Fruit fly (Drosophila melanogaster): Measurements from ENCODE around the gene CG13031.

Gene CG13031

DNA sequence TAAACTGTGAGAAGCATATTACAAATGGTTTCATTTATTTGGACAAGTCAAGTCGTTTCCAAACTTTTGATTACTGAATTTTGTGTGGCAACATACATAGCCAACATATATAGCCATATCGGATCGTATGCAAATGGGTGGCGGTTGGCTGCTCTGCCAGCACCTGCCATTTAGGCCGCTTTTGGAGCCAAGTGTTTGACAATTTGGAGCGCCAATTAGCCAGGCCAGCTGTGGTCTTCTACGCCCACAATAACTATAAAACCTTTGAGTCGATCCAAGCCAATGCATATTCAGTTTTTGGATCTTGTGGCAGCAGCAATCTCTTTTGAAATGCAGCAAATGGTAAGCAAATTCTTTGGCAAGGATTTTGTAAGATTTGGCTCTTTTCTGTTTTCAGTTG, at the start of gene CG13031:
TSS of gene CG13031 (plus strand) at position 301 of the 400 bp plus-strand sequence.
- TF ChIP-seq usp (GFP tag; optimal IDR thresholded peaks at IDR 0.05): no peak
- no peak for TF ChIP-seq pan (optimal IDR thresholded peaks at IDR 0.05)

DNA sequence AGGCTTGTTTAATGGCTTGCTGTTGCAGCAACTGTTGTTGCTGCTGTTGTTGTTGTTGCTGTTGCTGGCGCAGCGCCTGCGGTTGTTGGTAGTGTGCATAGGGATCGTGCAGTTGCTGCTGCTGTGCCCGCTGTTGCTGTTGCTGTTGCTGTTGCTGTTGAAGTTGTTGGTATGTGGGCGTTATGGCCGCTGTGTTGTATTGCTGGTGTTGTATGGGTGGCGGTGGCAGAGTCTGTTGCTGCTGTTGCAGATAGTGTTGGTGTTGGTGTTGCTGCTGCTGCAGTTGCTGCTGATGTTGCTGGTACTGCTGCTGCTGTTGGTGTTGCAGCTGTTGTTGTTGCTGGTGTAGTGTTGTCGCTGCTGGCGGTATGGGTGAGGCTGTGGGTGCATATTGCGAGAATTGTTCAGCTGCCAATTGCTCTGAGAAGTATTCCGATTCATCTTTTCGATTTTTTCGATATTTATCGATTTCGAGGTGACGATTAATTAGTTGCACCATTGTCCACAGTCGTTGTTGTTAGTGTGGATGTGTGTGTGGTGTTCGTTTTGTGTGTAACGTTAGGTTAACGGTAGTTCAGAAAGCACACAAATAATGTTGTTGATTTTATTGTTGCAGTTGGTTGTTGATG, 45.1 kb upstream of the CG13031 start:
- no peak for TF ChIP-seq Dll (optimal IDR thresholded peaks at IDR 0.05)
- no peak for TF ChIP-seq psq (optimal IDR thresholded peaks at IDR 0.05)
- no peak for TF ChIP-seq usp (GFP tag; optimal IDR thresholded peaks at IDR 0.05)
- TF ChIP-seq CG8478 (optimal IDR thresholded peaks at IDR 0.05): no peak
- TF ChIP-seq pan (optimal IDR thresholded peaks at IDR 0.05): no peak
- no peak for TF ChIP-seq EcR (GFP tag; optimal IDR thresholded peaks at IDR 0.05)

DNA sequence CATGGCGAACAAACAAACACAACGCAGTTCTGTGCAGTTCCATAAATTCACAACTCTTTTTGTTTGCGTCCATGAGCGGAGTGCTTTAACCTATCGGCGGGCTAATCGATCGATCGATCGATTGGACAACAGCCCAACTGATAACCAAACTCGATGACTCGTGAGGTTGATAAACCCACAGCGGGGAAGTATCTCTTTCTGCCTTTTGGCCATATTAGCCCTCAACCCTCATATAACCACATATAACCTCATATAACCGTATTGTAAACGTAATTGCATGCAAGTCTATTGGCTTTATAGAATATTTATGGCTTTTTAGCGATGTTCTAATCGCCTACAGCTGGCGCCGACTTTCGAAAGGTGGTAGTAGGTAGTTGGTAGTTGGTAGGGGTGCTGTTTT, 42.3 kb upstream of the CG13031 start:
- TF ChIP-seq Dll (optimal IDR thresholded peaks at IDR 0.05): no peak
- no peak for TF ChIP-seq pan (optimal IDR thresholded peaks at IDR 0.05)
- no peak for TF ChIP-seq psq (optimal IDR thresholded peaks at IDR 0.05)
- no peak for TF ChIP-seq CG8478 (optimal IDR thresholded peaks at IDR 0.05)
- TF ChIP-seq EcR (GFP tag; optimal IDR thresholded peaks at IDR 0.05): no peak
- no peak for TF ChIP-seq usp (GFP tag; optimal IDR thresholded peaks at IDR 0.05)

DNA sequence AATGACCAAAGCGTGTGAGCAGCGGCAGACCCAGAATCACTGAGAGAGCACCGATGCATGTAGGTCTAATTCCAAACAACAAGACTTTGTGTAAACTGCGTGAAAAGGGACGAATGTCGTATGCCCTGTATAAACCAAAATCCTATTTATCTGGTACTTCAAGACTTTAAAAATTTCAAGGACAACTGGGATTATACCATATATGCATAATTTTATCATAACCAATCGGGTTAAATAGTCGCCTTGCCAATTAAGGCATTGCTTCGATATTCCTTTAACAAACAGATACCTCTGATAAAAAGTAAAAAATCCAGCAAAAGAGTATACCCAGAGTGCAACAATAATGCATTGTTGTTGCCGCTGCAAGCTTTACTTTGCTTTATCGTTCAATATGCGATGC, 41.7 kb upstream of the CG13031 start:
- TF ChIP-seq usp (GFP tag; optimal IDR thresholded peaks at IDR 0.05) (no peak), pan (optimal IDR thresholded peaks at IDR 0.05) (no peak), psq (optimal IDR thresholded peaks at IDR 0.05) (no peak), CG8478 (optimal IDR thresholded peaks at IDR 0.05) (no peak), EcR (GFP tag; optimal IDR thresholded peaks at IDR 0.05) (no peak), Dll (optimal IDR thresholded peaks at IDR 0.05) (no peak)

dm6 chr3L:16689491-16689890, 35.2 kb upstream of the CG13031 start:
- no peak for TF ChIP-seq psq (optimal IDR thresholded peaks at IDR 0.05)
- no peak for TF ChIP-seq usp (GFP tag; optimal IDR thresholded peaks at IDR 0.05)
- no peak for TF ChIP-seq pan (optimal IDR thresholded peaks at IDR 0.05)
- no peak for TF ChIP-seq EcR (GFP tag; optimal IDR thresholded peaks at IDR 0.05)
- no peak for TF ChIP-seq CG8478 (optimal IDR thresholded peaks at IDR 0.05)
- TF ChIP-seq Dll (optimal IDR thresholded peaks at IDR 0.05): no peak

dm6 chr3L:16690055-16690454, 34.6 kb upstream of the CG13031 start:
- TF ChIP-seq Dll (optimal IDR thresholded peaks at IDR 0.05) (no peak), pan (optimal IDR thresholded peaks at IDR 0.05) (no peak), CG8478 (optimal IDR thresholded peaks at IDR 0.05) (no peak), psq (optimal IDR thresholded peaks at IDR 0.05) (no peak), EcR (GFP tag; optimal IDR thresholded peaks at IDR 0.05) (no peak), usp (GFP tag; optimal IDR thresholded peaks at IDR 0.05) (no peak)

- TF ChIP-seq pan (optimal IDR thresholded peaks at IDR 0.05) (no peak), EcR (GFP tag; optimal IDR thresholded peaks at IDR 0.05) (no peak), usp (GFP tag; optimal IDR thresholded peaks at IDR 0.05) (no peak), Dll (optimal IDR thresholded peaks at IDR 0.05) (no peak), psq (optimal IDR thresholded peaks at IDR 0.05) (no peak), CG8478 (optimal IDR thresholded peaks at IDR 0.05) (no peak)
These were observed 30.8 kb upstream of the CG13031 start for dm6 chr3L:16693844-16694243.

dm6 chr3L:16695076-16695847, 29.4 kb upstream of the CG13031 start:
- peak in 1 of 2 experiments; percentile 72 for TF ChIP-seq EcR (GFP tag; optimal IDR thresholded peaks at IDR 0.05)
- no peak for TF ChIP-seq psq (optimal IDR thresholded peaks at IDR 0.05)

DNA sequence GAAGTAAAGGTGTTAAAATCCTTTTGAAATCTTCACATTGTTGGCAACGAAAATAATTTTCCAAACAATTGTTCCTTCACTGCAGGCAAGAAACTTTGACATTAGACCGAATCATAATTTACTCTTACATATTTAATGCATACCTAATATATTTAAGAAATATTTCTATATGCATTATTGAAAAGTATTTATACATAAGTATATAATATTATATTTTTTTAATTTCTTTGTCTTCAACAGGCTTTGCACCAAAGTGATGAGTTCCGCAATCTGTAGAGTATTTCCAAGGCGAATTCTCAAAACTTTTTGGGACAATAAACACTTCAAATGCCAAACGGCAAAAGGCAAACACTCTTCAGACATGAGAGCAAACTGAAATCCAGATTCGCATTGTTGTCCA, 27.6 kb upstream of the CG13031 start:
- TF ChIP-seq pan (optimal IDR thresholded peaks at IDR 0.05): no peak
- no peak for TF ChIP-seq Dll (optimal IDR thresholded peaks at IDR 0.05)
- no peak for TF ChIP-seq psq (optimal IDR thresholded peaks at IDR 0.05)
- no peak for TF ChIP-seq CG8478 (optimal IDR thresholded peaks at IDR 0.05)
- no peak for TF ChIP-seq usp (GFP tag; optimal IDR thresholded peaks at IDR 0.05)
- no peak for TF ChIP-seq EcR (GFP tag; optimal IDR thresholded peaks at IDR 0.05)

DNA sequence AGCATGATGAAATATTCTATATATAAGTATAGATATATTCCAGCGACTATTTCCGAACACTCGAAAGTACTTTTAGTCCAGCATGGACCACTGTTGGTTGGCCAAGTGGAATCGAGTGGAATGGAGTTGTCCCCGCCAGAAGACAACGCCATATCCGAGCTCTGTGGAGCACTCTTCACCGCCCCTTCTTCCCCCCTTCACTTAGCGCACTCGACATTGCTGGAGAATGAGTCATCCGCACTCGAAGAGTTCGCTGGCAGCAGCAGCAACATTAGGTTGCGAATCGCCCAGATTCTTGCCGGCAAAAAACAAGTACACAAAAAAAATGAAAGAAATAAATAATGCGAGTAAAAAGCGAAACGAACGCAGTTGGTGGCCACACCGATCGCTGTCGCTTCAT, 26.6 kb upstream of the CG13031 start:
- TF ChIP-seq psq (optimal IDR thresholded peaks at IDR 0.05): no peak
- no peak for TF ChIP-seq CG8478 (optimal IDR thresholded peaks at IDR 0.05)
- no peak for TF ChIP-seq EcR (GFP tag; optimal IDR thresholded peaks at IDR 0.05)
- no peak for TF ChIP-seq Dll (optimal IDR thresholded peaks at IDR 0.05)
- no peak for TF ChIP-seq usp (GFP tag; optimal IDR thresholded peaks at IDR 0.05)
- TF ChIP-seq pan (optimal IDR thresholded peaks at IDR 0.05): no peak

- TF ChIP-seq Dll (optimal IDR thresholded peaks at IDR 0.05): no peak
- no peak for TF ChIP-seq usp (GFP tag; optimal IDR thresholded peaks at IDR 0.05)
- TF ChIP-seq EcR (GFP tag; optimal IDR thresholded peaks at IDR 0.05): no peak
- no peak for TF ChIP-seq pan (optimal IDR thresholded peaks at IDR 0.05)
- no peak for TF ChIP-seq psq (optimal IDR thresholded peaks at IDR 0.05)
- TF ChIP-seq CG8478 (optimal IDR thresholded peaks at IDR 0.05): no peak
These were observed 25.2 kb upstream of the CG13031 start for dm6 chr3L:16699292-16700026.

dm6 chr3L:16702866-16703265, 21.8 kb upstream of the CG13031 start:
- TF ChIP-seq CG8478 (optimal IDR thresholded peaks at IDR 0.05) (no peak), EcR (GFP tag; optimal IDR thresholded peaks at IDR 0.05) (no peak), pan (optimal IDR thresholded peaks at IDR 0.05) (no peak), usp (GFP tag; optimal IDR thresholded peaks at IDR 0.05) (no peak), psq (optimal IDR thresholded peaks at IDR 0.05) (no peak), Dll (optimal IDR thresholded peaks at IDR 0.05) (no peak)

All from whole organism.